Fruit fly (Drosophila melanogaster) whole organism, wandering third instar larva: Measurements from ENCODE around the gene Sec5.

Source experiments
- Abd-B ChIP-seq: fragments of >200 bp; optimal IDR thresholded peaks from 2 replicates; lab custom pipeline; 2017; ENCODE audit warnings: missing biosample characterization, missing genetic modification characterization
- GATAd ChIP-seq: sonication (Bioruptor generic); optimal IDR thresholded peaks from 2 replicates; lab custom pipeline; 2016; ENCODE audit warnings: missing biosample characterization, missing genetic modification characterization
- Hnf4 ChIP-seq: fragments of 200-800 bp; sonication (Bioruptor generic); optimal IDR thresholded peaks from 2 replicates; lab custom pipeline; 2016; ENCODE audit warnings: missing biosample characterization, mild to moderate bottlenecking, missing genetic modification characterization
- Rel ChIP-seq, 2 experiments: fragments of 200-800 bp; sonication (Bioruptor generic) in 1 of 2; optimal IDR thresholded peaks; 2 replicates in 1 of 2; 3 replicates in 1 of 2; lab custom pipeline; 2016 to 2019; ENCODE audit warnings: mild to moderate bottlenecking in 2 of 2, missing biosample characterization in 2 of 2, missing genetic modification characterization in 2 of 2, moderate library complexity in 1 of 2
- br ChIP-seq: fragments of 200-800 bp; sonication (Bioruptor generic); optimal IDR thresholded peaks from 2 replicates; lab custom pipeline; 2016; ENCODE audit warnings: missing biosample characterization, missing genetic modification characterization
- fru ChIP-seq: fragments of 200-800 bp; sonication (Bioruptor generic); optimal IDR thresholded peaks from 3 replicates; lab custom pipeline; 2016; ENCODE audit warnings: missing biosample characterization, mild to moderate bottlenecking, missing genetic modification characterization
- jim ChIP-seq: fragments of 175-275, 200-325 bp; sonication (Bioruptor generic); optimal IDR thresholded peaks from 2 replicates; lab custom pipeline; 2016; ENCODE audit warnings: missing biosample characterization, mild to moderate bottlenecking, missing genetic modification characterization
- pan ChIP-seq: fragments of >200 bp; optimal IDR thresholded peaks from 2 replicates; lab custom pipeline; 2017
- psq ChIP-seq: fragments of 200-800 bp; sonication (Bioruptor generic); optimal IDR thresholded peaks from 3 replicates; lab custom pipeline; 2017; ENCODE audit warnings: missing biosample characterization, mild to moderate bottlenecking, missing genetic modification characterization, moderate library complexity
- rgr ChIP-seq: fragments of 200-800 bp; sonication (Bioruptor generic); optimal IDR thresholded peaks from 3 replicates; lab custom pipeline; 2016; ENCODE audit warnings: missing biosample characterization, mild to moderate bottlenecking, missing genetic modification characterization
- sage ChIP-seq: fragments of 200-800 bp; sonication (Bioruptor generic); optimal IDR thresholded peaks from 2 replicates; lab custom pipeline; 2016; ENCODE audit warnings: missing biosample characterization, mild to moderate bottlenecking, missing genetic modification characterization
- sv ChIP-seq: fragments of 200-800 bp; sonication (Bioruptor generic); optimal IDR thresholded peaks from 3 replicates; lab custom pipeline; 2016; ENCODE audit warnings: missing biosample characterization, missing genetic modification characterization
- tai ChIP-seq: sonication (Bioruptor generic); optimal IDR thresholded peaks from 2 replicates; lab custom pipeline; 2016; ENCODE audit warnings: missing biosample characterization, missing genetic modification characterization
- usp ChIP-seq: fragments of >200 bp; optimal IDR thresholded peaks from 2 replicates; lab custom pipeline; 2017; ENCODE audit warnings: missing biosample characterization, missing genetic modification characterization

dm6 chr2L:3449555-3450320 lies 7.4 kb upstream of the Sec5 start, which contains the start of gene Snx1:
- no peak for TF ChIP-seq fru (GFP tag; lab: Kevin White, UChicago)
- no peak for TF ChIP-seq rgr (GFP tag; lab: Kevin White, UChicago)
- no peak for TF ChIP-seq sv (GFP tag; lab: Kevin White, UChicago)
- no peak for TF ChIP-seq jim (GFP tag; lab: Kevin White, UChicago)
- no peak for TF ChIP-seq br (GFP tag; lab: Kevin White, UChicago)
- no peak for TF ChIP-seq usp
- no peak for TF ChIP-seq GATAd (GFP tag; lab: Kevin White, UChicago)
- TF ChIP-seq tai (GFP tag; lab: Kevin White, UChicago): no peak
- TF ChIP-seq sage (GFP tag; lab: Kevin White, UChicago): peak; percentile 64
- no peak for TF ChIP-seq Abd-B
- no peak for TF ChIP-seq Hnf4
- TF ChIP-seq pan (lab: Kevin White, UChicago): no peak
- no peak for TF ChIP-seq Rel (GFP tag; optimal IDR thresholded peaks at IDR 0.05; lab: Kevin White, UChicago)
- TF ChIP-seq Rel (tag; optimal IDR thresholded peaks at IDR 0.05; lab: Kevin White, UChicago): peak; percentile 80
- no peak for TF ChIP-seq psq (GFP tag; lab: Kevin White, UChicago)
